Worm (Caenorhabditis elegans): ENCODE measurements around the gene dnj-9.

DNA sequence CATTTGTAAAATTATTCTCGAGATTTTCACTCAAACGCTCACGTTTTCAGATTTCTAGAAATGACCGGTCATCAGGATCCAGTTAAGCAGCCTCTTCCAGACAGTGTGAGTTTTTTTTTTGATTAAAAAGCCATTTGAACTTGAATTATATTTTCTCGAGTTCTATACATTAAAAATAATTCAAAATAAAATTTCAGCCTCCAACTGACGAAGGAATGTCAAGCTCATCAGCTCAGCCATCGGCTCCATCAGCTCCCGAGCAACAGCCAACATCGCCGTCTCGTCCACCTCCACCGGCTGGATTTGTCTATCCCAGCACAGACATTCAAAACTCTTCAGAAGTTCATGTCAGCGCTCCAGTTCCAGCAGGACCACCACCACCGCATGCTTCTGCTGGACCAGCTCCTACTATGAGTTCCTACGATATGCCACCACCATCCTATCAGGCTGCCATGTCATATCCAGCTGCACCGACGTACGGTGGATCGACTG, 6.1 kb downstream of the dnj-9 start, which contains the start of gene F11G11.5:
- TF ChIP-seq blmp-1 (tag; optimal IDR thresholded peaks at IDR 0.05) (no peak), snpc-4 (tag; optimal IDR thresholded peaks at IDR 0.05) (no peak), elt-3 (tag; optimal IDR thresholded peaks at IDR 0.05) (no peak), ceh-82 (tag; optimal IDR thresholded peaks at IDR 0.05) (no peak), unc-62 (GFP tag; optimal IDR thresholded peaks at IDR 0.05) (no peak), ama-1 (optimal IDR thresholded peaks at IDR 0.05) (no peak), Y116A8C.19 (tag; optimal IDR thresholded peaks at IDR 0.05; ENCODE audit: borderline replicate concordance) (no peak), ztf-11 (tag; optimal IDR thresholded peaks at IDR 0.05) (no peak), egl-27 (tag; optimal IDR thresholded peaks at IDR 0.05) (no peak), aly-2 (tag; optimal IDR thresholded peaks at IDR 0.05) (no peak), nhr-28 (tag; optimal IDR thresholded peaks at IDR 0.05) (no peak)

Data from whole organism, L1 larva.